Fruit fly (Drosophila melanogaster) whole organism, embryonic: Measurements from ENCODE around the gene CG5973.

Experiments
- Asciz ChIP-seq: fragments of 200-800 bp; sonication (Bioruptor generic); optimal IDR thresholded peaks from 2 replicates; lab custom pipeline; 2017; ENCODE audit warnings: missing biosample characterization, mild to moderate bottlenecking, missing genetic modification characterization, missing genetic modification reagents
- CG10274 ChIP-seq: fragments of 200-800 bp; sonication (Bioruptor generic); optimal IDR thresholded peaks from 3 replicates; lab custom pipeline; 2017; ENCODE audit warnings: missing biosample characterization, mild to moderate bottlenecking, missing genetic modification characterization
- CG12071 ChIP-seq: fragments of 200-800 bp; sonication (Bioruptor generic); optimal IDR thresholded peaks from 3 replicates; lab custom pipeline; 2018; ENCODE audit warnings: missing biosample characterization, mild to moderate bottlenecking, missing genetic modification characterization
- CG13624 ChIP-seq: fragments of 200-800 bp; sonication (Bioruptor generic); optimal IDR thresholded peaks from 2 replicates; lab custom pipeline; 2016; ENCODE audit warnings: missing biosample characterization, missing genetic modification characterization
- CG14050 ChIP-seq: fragments of 200-800 bp; sonication (Bioruptor generic); IDR thresholded peaks from 3 replicates; pipeline ENCODE4 v1.3.6; 2022; ENCODE audit warnings: missing biosample characterization, missing genetic modification characterization
- CG1529 ChIP-seq: fragments of 200-800 bp; sonication (Bioruptor generic); optimal IDR thresholded peaks from 3 replicates; lab custom pipeline; 2018; ENCODE audit warnings: missing biosample characterization, missing genetic modification characterization
- CG18599 ChIP-seq: fragments of 200-800 bp; sonication (Bioruptor generic); optimal IDR thresholded peaks from 3 replicates; lab custom pipeline; 2017; ENCODE audit warnings: missing biosample characterization, missing genetic modification characterization, mild to moderate bottlenecking, moderate library complexity, missing genetic modification reagents
- CG2116 ChIP-seq: fragments of 200-800 bp; sonication (Bioruptor generic); optimal IDR thresholded peaks from 3 replicates; lab custom pipeline; 2018; ENCODE audit warnings: missing biosample characterization, mild to moderate bottlenecking, missing genetic modification characterization
- CG31441 ChIP-seq: fragments of 200-800 bp; sonication (Bioruptor generic); IDR thresholded peaks from 2 replicates; pipeline ENCODE4 v1.3.6; 2022; ENCODE audit warnings: missing biosample characterization, missing genetic modification characterization
- CG4282 ChIP-seq: fragments of 200-800 bp; sonication (Bioruptor generic); optimal IDR thresholded peaks from 2 replicates; lab custom pipeline; 2016; ENCODE audit warnings: missing biosample characterization, missing genetic modification characterization
- CG5180 ChIP-seq: fragments of 200-800 bp; sonication (Bioruptor generic); optimal IDR thresholded peaks from 3 replicates; lab custom pipeline; 2017; ENCODE audit warnings: missing biosample characterization, missing genetic modification characterization, mild to moderate bottlenecking, moderate library complexity, missing genetic modification reagents
- CG7357 ChIP-seq: fragments of 200-800 bp; sonication (Bioruptor generic); IDR thresholded peaks from 3 replicates; pipeline ENCODE4 v1.3.6; 2022; ENCODE audit warnings: missing biosample characterization, missing genetic modification characterization
- CkIIα-i1 ChIP-seq: fragments of 200-800 bp; sonication (Bioruptor generic); IDR thresholded peaks from 2 replicates; pipeline ENCODE4 v1.3.6; 2022; ENCODE audit warnings: missing biosample characterization, missing genetic modification characterization
- CoRest ChIP-seq: fragments of 200-800 bp; sonication (Bioruptor generic); optimal IDR thresholded peaks from 3 replicates; lab custom pipeline; 2018; ENCODE audit warnings: missing biosample characterization, mild to moderate bottlenecking, missing genetic modification characterization, moderate library complexity
- Deaf1 ChIP-seq: fragments of 200-800 bp; optimal IDR thresholded peaks from 3 replicates; lab custom pipeline; 2019; ENCODE audit warnings: missing biosample characterization, mild to moderate bottlenecking, missing genetic modification characterization, moderate library complexity
- Dek ChIP-seq: fragments of 200-800 bp; sonication (Bioruptor generic); optimal IDR thresholded peaks from 3 replicates; lab custom pipeline; 2019; ENCODE audit warnings: missing biosample characterization, mild to moderate bottlenecking, missing genetic modification characterization, moderate library complexity
- Dp ChIP-seq: fragments of 200-800 bp; sonication (Bioruptor generic); optimal IDR thresholded peaks from 2 replicates; lab custom pipeline; 2018; ENCODE audit warnings: missing biosample characterization, mild to moderate bottlenecking, missing genetic modification characterization, moderate library complexity
- Dref ChIP-seq: fragments of 200-800 bp; sonication (Bioruptor generic); IDR thresholded peaks from 2 replicates; pipeline ENCODE4 v1.3.6; 2022; ENCODE audit warnings: missing biosample characterization, missing genetic modification characterization
- E2f2 ChIP-seq: fragments of 200-800 bp; sonication (Bioruptor generic); IDR thresholded peaks from 2 replicates; pipeline ENCODE4 v1.3.6; 2022; ENCODE audit warnings: missing biosample characterization, missing genetic modification characterization
- Elba2 ChIP-seq: fragments of 200-800 bp; sonication (Bioruptor generic); optimal IDR thresholded peaks from 3 replicates; lab custom pipeline; 2016; ENCODE audit warnings: missing biosample characterization, missing genetic modification characterization
- Ets65A ChIP-seq: fragments of 200-800 bp; sonication (Bioruptor generic); peaks from one replicate; lab custom pipeline; 2016; ENCODE audit warnings: missing biosample characterization, missing genetic modification characterization
- Fer3 ChIP-seq: fragments of 200-800 bp; sonication (Bioruptor generic); optimal IDR thresholded peaks from 2 replicates; lab custom pipeline; 2018; ENCODE audit warnings: missing biosample characterization, mild to moderate bottlenecking, missing genetic modification characterization, moderate library complexity
- HLH3B ChIP-seq: fragments of 200-800 bp; sonication (Bioruptor generic); IDR thresholded peaks from 2 replicates; pipeline ENCODE4 v1.3.6; 2022; ENCODE audit warnings: missing biosample characterization, missing genetic modification characterization
- HLH54F ChIP-seq: fragments of 200-800 bp; sonication (Bioruptor generic); optimal IDR thresholded peaks from 3 replicates; lab custom pipeline; 2016; ENCODE audit warnings: missing biosample characterization, missing genetic modification characterization
- Hr3 ChIP-seq: fragments of 200-800 bp; sonication (Bioruptor generic); optimal IDR thresholded peaks from 3 replicates; lab custom pipeline; 2016; ENCODE audit warnings: missing biosample characterization, missing genetic modification characterization
- Hr39 ChIP-seq: fragments of >200 bp; optimal IDR thresholded peaks from 2 replicates; lab custom pipeline; 2017
- Hr51 ChIP-seq, 2 experiments: fragments of 200-800 bp; sonication (Bioruptor generic); optimal IDR thresholded peaks; 2 replicates in 1 of 2; 3 replicates in 1 of 2; lab custom pipeline; 2016 to 2018; ENCODE audit warnings: missing biosample characterization in 2 of 2, missing genetic modification characterization in 2 of 2, mild to moderate bottlenecking in 1 of 2, moderate library complexity in 1 of 2
- NC2β ChIP-seq: fragments of 200-800 bp; sonication (Bioruptor generic); optimal IDR thresholded peaks from 2 replicates; lab custom pipeline; 2016; ENCODE audit warnings: missing biosample characterization, missing genetic modification characterization
- Oaz ChIP-seq: fragments of 200-800 bp; sonication (Bioruptor generic); IDR thresholded peaks from 2 replicates; pipeline ENCODE4 v1.3.6; 2022; ENCODE audit warnings: missing biosample characterization, missing genetic modification characterization
- Ptx1 ChIP-seq: fragments of 200-800 bp; sonication (Bioruptor generic); IDR thresholded peaks from 2 replicates; pipeline ENCODE4 v1.3.6; 2022; ENCODE audit warnings: missing biosample characterization, missing genetic modification characterization
- Rx ChIP-seq: fragments of 200-800 bp; sonication (Bioruptor generic); IDR thresholded peaks from 2 replicates; pipeline ENCODE4 v1.3.6; 2022; ENCODE audit warnings: missing biosample characterization, missing genetic modification characterization
- Sox102F ChIP-seq: fragments of 200-800 bp; sonication (Bioruptor generic); optimal IDR thresholded peaks from 2 replicates; lab custom pipeline; 2018; ENCODE audit warnings: missing biosample characterization, mild to moderate bottlenecking, missing genetic modification characterization, moderate library complexity
- Trl ChIP-seq, 3 experiments: fragments of >200 bp in 2 of 3; fragments of 200-800 bp in 1 of 3; sonication (Bioruptor generic) in 1 of 3; optimal IDR thresholded peaks; 2 replicates in 1 of 3; 3 replicates in 2 of 3; lab custom pipeline; 2016 to 2017; ENCODE audit warnings: missing biosample characterization in 1 of 3, missing genetic modification characterization in 1 of 3
- aop ChIP-seq: fragments of 200-800 bp; sonication (Bioruptor generic); IDR thresholded peaks from 2 replicates; pipeline ENCODE4 v1.3.6; 2022; ENCODE audit warnings: missing biosample characterization, missing genetic modification characterization
- btn ChIP-seq: fragments of 200-800 bp; sonication (Bioruptor generic); optimal IDR thresholded peaks from 2 replicates; lab custom pipeline; 2016; ENCODE audit warnings: missing biosample characterization, missing genetic modification characterization
- cad ChIP-seq: fragments of >200 bp; optimal IDR thresholded peaks from 2 replicates; lab custom pipeline; 2017; ENCODE audit warnings: missing biosample characterization, missing genetic modification characterization
- cato ChIP-seq: fragments of 200-800 bp; sonication (Bioruptor generic); optimal IDR thresholded peaks from 2 replicates; lab custom pipeline; 2016; ENCODE audit warnings: missing biosample characterization, missing genetic modification characterization, borderline replicate concordance
- cg ChIP-seq: fragments of 200-800 bp; sonication (Bioruptor generic); optimal IDR thresholded peaks from 3 replicates; lab custom pipeline; 2019; ENCODE audit warnings: missing biosample characterization, mild to moderate bottlenecking, missing genetic modification characterization, moderate library complexity
- crc ChIP-seq: fragments of 200-800 bp; sonication (Bioruptor generic); optimal IDR thresholded peaks from 2 replicates; lab custom pipeline; 2016; ENCODE audit warnings: missing biosample characterization, missing genetic modification characterization
- crp ChIP-seq, 2 experiments: fragments of 200-800 bp; sonication (Bioruptor generic); optimal IDR thresholded peaks; 2 replicates in 1 of 2; 3 replicates in 1 of 2; lab custom pipeline; 2017; ENCODE audit warnings: missing biosample characterization in 2 of 2, missing genetic modification characterization in 2 of 2, mild to moderate bottlenecking in 1 of 2, moderate library complexity in 1 of 2
- dimm ChIP-seq: fragments of 200-800 bp; sonication (Bioruptor generic); IDR thresholded peaks from 2 replicates; pipeline ENCODE4 v1.3.6; 2022; ENCODE audit warnings: missing biosample characterization, missing genetic modification characterization
- eyg ChIP-seq: fragments of 200-800 bp; sonication (Bioruptor generic); optimal IDR thresholded peaks from 3 replicates; lab custom pipeline; 2016; ENCODE audit warnings: missing biosample characterization, missing genetic modification characterization
- grau ChIP-seq: fragments of 200-800 bp; optimal IDR thresholded peaks from 3 replicates; lab custom pipeline; 2019; ENCODE audit warnings: missing biosample characterization, mild to moderate bottlenecking, missing genetic modification characterization, moderate library complexity
- ken ChIP-seq: fragments of 200-800 bp; sonication (Bioruptor generic); IDR thresholded peaks from 3 replicates; pipeline ENCODE4 v1.3.6; 2022; ENCODE audit warnings: missing biosample characterization, missing genetic modification characterization
- lmd ChIP-seq: fragments of 200-800 bp; sonication (Bioruptor generic); IDR thresholded peaks from 2 replicates; pipeline ENCODE4 v1.3.6; 2022; ENCODE audit warnings: missing biosample characterization, missing genetic modification characterization
- onecut ChIP-seq: fragments of 200-800 bp; sonication (Bioruptor generic); IDR thresholded peaks from 2 replicates; pipeline ENCODE4 v1.3.6; 2022; ENCODE audit warnings: missing biosample characterization, missing genetic modification characterization
- slbo ChIP-seq: fragments of 200-800 bp; sonication (Bioruptor generic); IDR thresholded peaks from 2 replicates; pipeline ENCODE4 v1.3.6; 2022; ENCODE audit warnings: missing biosample characterization, missing genetic modification characterization
- tin ChIP-seq: fragments of 200-800 bp; sonication (Bioruptor generic); optimal IDR thresholded peaks from 3 replicates; lab custom pipeline; 2016; ENCODE audit warnings: missing biosample characterization, missing genetic modification characterization
- unc-4 ChIP-seq: fragments of 200-800 bp; sonication (Bioruptor generic); IDR thresholded peaks from 2 replicates; pipeline ENCODE4 v1.3.6; 2022; ENCODE audit warnings: missing biosample characterization, missing genetic modification characterization; ENCODE audit not compliant: partially characterized antibody
- zen2 ChIP-seq: fragments of 200-800 bp; sonication (Bioruptor generic); IDR thresholded peaks from 3 replicates; pipeline ENCODE4 v1.3.6; 2022; ENCODE audit warnings: missing biosample characterization, missing genetic modification characterization; ENCODE audit not compliant: partially characterized antibody

CG5973 gene

DNA sequence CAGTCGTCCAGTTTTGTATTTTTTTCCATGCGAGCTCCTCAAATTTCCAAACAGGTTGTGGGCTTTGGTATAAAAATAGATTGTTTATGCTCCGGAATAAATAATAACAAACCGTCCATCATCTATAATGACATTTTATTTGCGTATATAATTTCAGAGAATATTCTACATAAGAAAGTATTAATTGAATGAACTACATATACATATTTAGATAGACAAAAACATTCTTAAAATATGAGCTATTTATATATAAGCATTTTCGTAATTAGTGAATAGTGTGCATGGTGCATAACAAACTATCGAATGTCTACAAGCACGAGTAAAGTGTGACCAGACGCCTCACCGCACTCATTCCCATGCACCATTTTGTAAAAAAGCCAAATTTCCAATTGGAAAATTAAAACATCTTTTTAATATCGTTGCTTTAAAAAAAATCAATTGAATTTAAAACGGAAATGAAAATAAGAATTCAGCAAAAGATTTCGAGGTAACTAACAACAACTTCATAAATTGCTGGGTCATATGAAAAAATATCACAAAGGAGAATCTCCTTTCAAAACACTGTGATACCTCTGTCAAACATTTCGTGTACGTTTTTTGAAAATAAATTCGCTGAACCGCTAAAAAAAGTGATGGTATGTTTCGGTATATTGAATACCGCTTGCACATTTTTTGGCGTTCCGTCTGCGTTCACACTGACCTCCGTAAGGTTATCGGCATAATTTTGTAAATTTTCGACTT lies 10.8 kb upstream of the CG5973 start, which contains the start of gene muc (continued):
- TF ChIP-seq dimm (GFP tag; lab: Robert Waterston, UW) (no peak), cg (GFP tag; lab: Kevin White, UChicago) (no peak), cato (GFP tag; lab: Kevin White, UChicago) (no peak), aop (GFP tag; lab: Robert Waterston, UW) (no peak), cad (GFP tag; lab: Kevin White, UChicago) (no peak), CG10274 (GFP tag; lab: Kevin White, UChicago) (no peak), crp (GFP tag; optimal IDR thresholded peaks at IDR 0.05; lab: Kevin White, UChicago) (no peak), Elba2 (GFP tag; lab: Kevin White, UChicago) (peak; percentile 92), CG14050 (GFP tag; lab: Robert Waterston, UW) (no peak), eyg (no peak), Ptx1 (GFP tag; lab: Robert Waterston, UW) (peak; percentile 27; the same call in 1 of the 2 replicates), CG4282 (GFP tag; lab: Kevin White, UChicago) (no peak), onecut (GFP tag; lab: Robert Waterston, UW) (no peak), E2f2 (GFP tag; lab: Robert Waterston, UW) (peak; percentile 60), crc (no peak), zen2 (GFP tag; lab: Robert Waterston, UW) (no peak), Oaz (GFP tag; lab: Robert Waterston, UW) (no peak), slbo (GFP tag; lab: Robert Waterston, UW) (peak; percentile 60; the same call in 1 of the 2 replicates), Asciz (GFP tag; lab: Kevin White, UChicago) (no peak), HLH54F (peak; percentile 19), Hr51 (GFP tag; optimal IDR thresholded peaks at IDR 0.05; lab: Kevin White, UChicago) (peak in 1 of 2 experiments; percentile 38), HLH3B (GFP tag; lab: Robert Waterston, UW) (peak; percentile 45; the same call in 1 of the 2 replicates), lmd (GFP tag; lab: Robert Waterston, UW) (peak; percentile 40), CG7357 (GFP tag; lab: Robert Waterston, UW) (peak; percentile 95), Deaf1 (tag; lab: Kevin White, UChicago) (no peak), Hr39 (lab: Kevin White, UChicago) (no peak), CkIIα-i1 (no peak), CoRest (tag; lab: Kevin White, UChicago) (peak; percentile 66), btn (GFP tag; lab: Kevin White, UChicago) (no peak), CG31441 (peak; percentile 52), CG12071 (GFP tag; lab: Kevin White, UChicago) (no peak), CG2116 (GFP tag; lab: Kevin White, UChicago) (peak; percentile 52), Dref (GFP tag; lab: Robert Waterston, UW) (peak; percentile 46), grau (tag; lab: Kevin White, UChicago) (peak; percentile 55), Sox102F (GFP tag; lab: Kevin White, UChicago) (peak; percentile 33), Hr3 (peak; percentile 34), CG1529 (GFP tag; lab: Kevin White, UChicago) (no peak), NC2β (GFP tag; lab: Kevin White, UChicago) (peak; percentile 21), Dp (peak; percentile 49), tin (peak; percentile 49), unc-4 (peak; percentile 56), Dek (tag; lab: Kevin White, UChicago) (peak; percentile 54), CG18599 (GFP tag; lab: Kevin White, UChicago) (peak; percentile 33), Fer3 (peak; percentile 44), CG13624 (GFP tag; lab: Kevin White, UChicago) (peak; percentile 15), Rx (GFP tag; lab: Robert Waterston, UW) (no peak), Ets65A (GFP tag; lab: Kevin White, UChicago) (peak; percentile 59), ken (GFP tag; lab: Robert Waterston, UW) (0 out of 3 replicates have a peak, but pooled peaks have one; percentile 8), Trl (optimal IDR thresholded peaks at IDR 0.05; lab: Kevin White, UChicago) (no peak), Trl (GFP tag; optimal IDR thresholded peaks at IDR 0.05; lab: Kevin White, UChicago) (no peak), CG5180 (GFP tag; lab: Kevin White, UChicago) (no peak)
